Worm (Caenorhabditis elegans): Measurements from ENCODE around the gene col-81.
A peak's percentile ranks its signal among the peaks of the same experiment; 100 is the strongest.

The col-81 gene

ce11 chrII:11042878-11043331 lies 29.3 kb upstream of the col-81 start (continued):
- TF ChIP-seq hlh-11 (tag; optimal IDR thresholded peaks at IDR 0.05), result peak; percentile 86
- peak; percentile 48 for TF ChIP-seq nhr-48 (tag; optimal IDR thresholded peaks at IDR 0.05)
- peak; percentile 16 for TF ChIP-seq spr-1 (tag; optimal IDR thresholded peaks at IDR 0.05)
- TF ChIP-seq unc-62 (GFP tag; optimal IDR thresholded peaks at IDR 0.05 in 1 of 2), result no peak
- TF ChIP-seq unc-62 (tag; optimal IDR thresholded peaks at IDR 0.05), result no peak
- TF ChIP-seq dmd-6 (GFP tag; IDR thresholded peaks at IDR 0.05), result peak; percentile 63
- TF ChIP-seq ama-1 (optimal IDR thresholded peaks at IDR 0.05), result peak; percentile 60
- 0 out of 2 replicates have a peak, but pooled peaks have one; percentile 14 for TF ChIP-seq tra-1 (GFP tag; IDR thresholded peaks at IDR 0.05)
- TF ChIP-seq T20F7.1 (GFP tag; optimal IDR thresholded peaks at IDR 0.05), result peak; percentile 77
- TF ChIP-seq aly-2 (tag; optimal IDR thresholded peaks at IDR 0.05), result no peak
- TF ChIP-seq Y105C5A.15 (GFP tag; IDR thresholded peaks at IDR 0.05), result no peak
- TF ChIP-seq lir-3 (tag; optimal IDR thresholded peaks at IDR 0.05), result peak; percentile 13
- TF ChIP-seq hmg-1.1 (GFP tag; IDR thresholded peaks at IDR 0.05), result peak; percentile 89
- no peak for TF ChIP-seq php-3 (GFP tag; IDR thresholded peaks at IDR 0.05)
- TF ChIP-seq aha-1 (tag), result peak; percentile 100
- peak; percentile 54 to 75 for TF ChIP-seq lsy-2 (tag; optimal IDR thresholded peaks at IDR 0.05)
- TF ChIP-seq ceh-20 (GFP tag; IDR thresholded peaks at IDR 0.05), result 0 out of 2 replicates have a peak, but pooled peaks have one; percentile 63
- TF ChIP-seq arid-1 (GFP tag; conservative IDR thresholded peaks at IDR 0.05), result peak; percentile 32; the same call in 1 of the 2 replicates
- 0 out of 2 replicates have a peak, but pooled peaks have one; percentile 13 for TF ChIP-seq madf-9 (GFP tag; conservative IDR thresholded peaks at IDR 0.05)
- TF ChIP-seq zip-2 (tag; optimal IDR thresholded peaks at IDR 0.05), result peak; percentile 3
- TF ChIP-seq lin-13 (GFP tag; optimal IDR thresholded peaks at IDR 0.05), result peak; percentile 47
- peak; percentile 20 for TF ChIP-seq nhr-102 (tag; optimal IDR thresholded peaks at IDR 0.05)
- TF ChIP-seq dve-1 (tag; optimal IDR thresholded peaks at IDR 0.05; ENCODE audit: insufficient read depth), result peak; percentile 69
- TF ChIP-seq R02D3.7 (tag; optimal IDR thresholded peaks at IDR 0.05), result no peak
- 0 out of 2 replicates have a peak, but pooled peaks have one; percentile 20 for TF ChIP-seq Y48G9A.11 (GFP tag; IDR thresholded peaks at IDR 0.05)

ce11 chrII:11041846-11042262 lies 28.3 kb upstream of the col-81 start:
- TF ChIP-seq dpl-1 (GFP tag; optimal IDR thresholded peaks at IDR 0.05) (peak; percentile 9), mep-1 (tag; optimal IDR thresholded peaks at IDR 0.05) (no peak), rbr-2 (tag; optimal IDR thresholded peaks at IDR 0.05) (peak; percentile 16), ceh-82 (tag; optimal IDR thresholded peaks at IDR 0.05) (no peak), hmg-1.1 (GFP tag; IDR thresholded peaks at IDR 0.05) (peak; percentile 62; the same call in 1 of the 2 replicates), ceh-28 (tag; optimal IDR thresholded peaks at IDR 0.05) (peak; percentile 61), nhr-6 (tag; optimal IDR thresholded peaks at IDR 0.05) (no peak), nhr-111 (GFP tag; optimal IDR thresholded peaks at IDR 0.05) (no peak), zip-2 (tag; optimal IDR thresholded peaks at IDR 0.05) (no peak), nhr-10 (tag; optimal IDR thresholded peaks at IDR 0.05) (no peak), F44E2.7 (GFP tag; IDR thresholded peaks at IDR 0.05) (no peak), lin-13 (GFP tag; optimal IDR thresholded peaks at IDR 0.05) (no peak), fos-1 (tag; optimal IDR thresholded peaks at IDR 0.05) (no peak), hif-1 (tag; optimal IDR thresholded peaks at IDR 0.05) (no peak), unc-130 (GFP tag; optimal IDR thresholded peaks at IDR 0.05) (no peak), saeg-2 (GFP tag; IDR thresholded peaks at IDR 0.05) (no peak), daf-19 (GFP tag; conservative IDR thresholded peaks at IDR 0.05) (no peak), lin-1 (GFP tag; IDR thresholded peaks at IDR 0.05) (no peak), madf-5 (GFP tag; IDR thresholded peaks at IDR 0.05) (no peak), F37D6.2 (tag; optimal IDR thresholded peaks at IDR 0.05) (no peak), cey-2 (tag; optimal IDR thresholded peaks at IDR 0.05; ENCODE audit: borderline replicate concordance, insufficient read depth) (no peak), T20F7.1 (GFP tag; optimal IDR thresholded peaks at IDR 0.05) (no peak), ZK546.5 (tag; optimal IDR thresholded peaks at IDR 0.05) (no peak), mes-2 (tag; optimal IDR thresholded peaks at IDR 0.05; ENCODE audit: poor library complexity, severe bottlenecking) (no peak), tag-97 (GFP tag; IDR thresholded peaks at IDR 0.05) (no peak), jun-1 (tag; optimal IDR thresholded peaks at IDR 0.05) (no peak), unc-62 (GFP tag; optimal IDR thresholded peaks at IDR 0.05 in 1 of 2) (peak in 1 of 2 experiments; percentile 93), unc-62 (tag; optimal IDR thresholded peaks at IDR 0.05) (no peak), hlh-30 (tag; optimal IDR thresholded peaks at IDR 0.05; ENCODE audit: insufficient read depth) (peak; percentile 91), dmd-6 (GFP tag; IDR thresholded peaks at IDR 0.05) (no peak), F49E8.2 (tag; optimal IDR thresholded peaks at IDR 0.05; ENCODE audit: borderline replicate concordance) (no peak), nhr-41 (GFP tag; IDR thresholded peaks at IDR 0.05) (no peak)

All from whole organism, L4 larva.